Fruit fly (Drosophila melanogaster): ENCODE results near the gene RpL9.

RpL9 gene

DNA sequence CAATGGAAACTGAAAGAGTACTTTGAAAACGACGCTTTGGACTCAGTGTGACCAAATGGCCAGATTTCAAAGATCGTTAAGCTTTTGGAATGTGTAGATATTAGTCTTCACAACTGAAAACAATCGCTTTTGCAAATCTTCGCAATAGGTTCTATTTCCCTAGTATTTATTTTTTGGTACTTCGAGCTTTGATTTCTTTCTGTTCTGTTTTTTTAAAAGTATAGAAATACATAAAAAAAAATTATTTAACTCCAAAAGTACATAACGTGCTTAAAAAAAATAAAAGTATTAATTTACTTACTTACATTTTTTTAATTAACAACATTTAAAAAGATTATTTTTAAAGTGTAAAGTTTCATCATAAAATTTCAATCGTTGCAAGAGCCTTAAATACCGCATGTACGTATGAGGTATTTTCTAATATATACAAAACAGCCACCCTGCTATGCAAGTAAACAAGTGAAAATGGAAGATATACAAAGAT is 16.6 kb downstream of the RpL9 start, which contains the start of the genes piwi and CG12253:
piwi (minus strand) TSS at position 51 of the 484 bp plus-strand sequence.
CG12253 (plus strand) TSS at position 437 of the 484 bp plus-strand sequence.
- no peak for TF ChIP-seq noc (tag; optimal IDR thresholded peaks at IDR 0.05)

DNA sequence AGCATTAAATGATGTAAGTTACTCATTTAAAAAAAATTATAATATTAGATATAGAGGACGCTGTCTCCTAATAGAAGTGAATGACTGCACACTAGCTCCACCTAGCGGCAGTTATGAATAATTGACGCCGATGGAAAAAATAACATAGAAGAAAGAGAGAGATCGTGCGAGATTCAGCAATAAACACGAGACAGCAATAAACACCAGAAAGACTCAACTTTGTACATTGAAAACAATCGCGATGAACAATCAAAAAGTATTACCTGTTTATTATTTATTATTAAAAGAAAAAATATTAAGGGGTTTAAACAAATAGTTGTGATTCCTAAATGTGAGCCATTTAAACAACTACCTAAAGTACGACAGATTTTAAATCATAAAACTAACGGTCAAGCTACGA is 17.9 kb downstream of the RpL9 start:
- no peak for TF ChIP-seq noc (tag; optimal IDR thresholded peaks at IDR 0.05)

DNA sequence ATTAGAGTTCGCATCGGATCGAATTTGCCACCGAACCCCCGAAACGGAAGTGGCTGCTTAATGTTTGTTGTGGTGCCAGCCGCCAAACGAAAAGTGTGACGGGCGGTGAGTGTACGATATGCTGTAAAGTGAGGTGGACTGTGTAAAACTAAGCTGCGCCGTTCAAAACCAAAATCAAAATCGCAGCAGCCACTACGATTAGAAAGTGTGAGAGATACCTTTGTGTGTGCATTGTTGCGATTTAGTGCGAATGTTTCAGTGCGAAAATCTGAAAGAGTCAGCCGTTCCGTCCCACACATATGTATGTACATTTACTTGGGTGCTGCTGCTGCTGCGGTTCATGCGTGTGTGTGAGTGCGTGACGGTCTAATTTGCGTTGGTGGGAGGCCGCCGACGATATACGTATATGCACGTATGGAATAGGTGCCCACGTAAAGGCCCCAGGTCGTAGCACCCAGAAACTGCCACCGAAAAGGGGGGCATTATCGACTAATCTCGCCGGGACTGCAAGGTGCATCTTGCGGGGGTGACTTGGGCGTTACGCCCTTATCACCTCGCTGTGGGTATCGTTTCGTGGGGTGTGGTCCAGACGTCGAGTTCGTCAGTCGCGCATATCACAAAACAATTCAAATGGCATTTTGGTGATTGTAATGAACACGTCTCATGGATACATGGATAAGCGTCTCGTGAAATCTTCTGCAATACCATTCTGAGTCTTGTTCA is 27.0 kb downstream of the RpL9 start:
- TF ChIP-seq noc (tag; optimal IDR thresholded peaks at IDR 0.05): no peak

DNA sequence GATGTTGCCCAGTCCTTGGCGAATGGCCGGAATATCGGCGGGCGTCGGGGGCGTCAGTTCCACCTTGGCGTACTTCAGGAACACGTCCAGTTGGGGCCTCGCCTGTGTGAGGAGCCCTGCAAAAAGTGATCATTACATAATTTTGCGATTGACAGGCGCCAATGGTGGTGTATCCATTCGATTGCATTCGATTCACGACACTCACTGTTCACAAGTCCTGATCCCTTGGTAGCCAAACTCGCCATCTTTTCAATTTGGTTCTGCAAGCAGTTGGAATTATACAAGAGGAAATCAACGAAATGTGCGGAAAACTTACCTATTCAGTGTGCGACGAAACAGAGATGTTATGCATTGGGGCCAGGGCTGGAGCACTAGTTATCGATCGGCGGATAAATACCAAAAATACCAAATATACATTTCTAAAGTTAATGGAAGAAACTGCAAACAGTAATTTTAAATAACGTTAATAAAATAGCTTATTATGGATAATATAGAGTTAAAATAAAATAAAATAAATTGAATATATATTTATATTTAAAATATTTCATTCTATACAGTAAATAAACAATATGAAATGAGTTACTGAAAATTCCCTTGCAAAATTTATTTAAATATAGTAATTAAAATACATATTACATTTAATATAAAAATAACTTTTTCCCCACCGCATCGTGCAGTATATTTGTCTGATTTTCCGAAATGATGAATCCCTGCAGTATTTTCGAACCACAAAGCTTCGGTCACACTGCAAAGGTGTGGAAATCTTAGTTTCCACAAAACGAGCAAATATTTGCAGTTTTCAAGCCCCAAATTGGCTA is 27.7 kb downstream of the RpL9 start, which contains the start of the genes ATPsynG and SCAR:
ATPsynG (minus strand) TSS at position 354 of the 818 bp plus-strand sequence.
SCAR (plus strand) TSS at position 727 of the 818 bp plus-strand sequence.
- TF ChIP-seq noc (tag; optimal IDR thresholded peaks at IDR 0.05): no peak

DNA sequence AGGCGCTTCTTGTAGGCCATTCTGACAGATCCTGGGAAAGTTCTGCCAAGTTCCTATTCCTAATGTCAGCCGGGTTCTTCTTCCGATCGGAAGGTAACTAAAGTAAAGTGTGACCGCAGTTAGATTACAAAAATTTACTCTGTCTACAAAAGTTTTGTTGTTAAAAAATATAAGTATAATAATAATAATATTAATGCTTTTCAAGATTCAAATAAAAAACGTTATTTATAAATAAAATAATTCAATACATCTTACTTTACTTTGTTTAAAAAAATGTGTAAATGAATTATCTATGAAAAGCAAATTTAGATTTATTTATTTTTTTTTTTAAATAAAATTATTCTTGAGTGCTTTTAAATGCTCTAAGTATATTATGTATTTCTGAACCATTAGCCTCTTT is 28.8 kb downstream of the RpL9 start, which contains the start of gene abo:
abo (minus strand) TSS at position 101 of the 400 bp plus-strand sequence.
- no peak for TF ChIP-seq noc (tag; optimal IDR thresholded peaks at IDR 0.05)

DNA sequence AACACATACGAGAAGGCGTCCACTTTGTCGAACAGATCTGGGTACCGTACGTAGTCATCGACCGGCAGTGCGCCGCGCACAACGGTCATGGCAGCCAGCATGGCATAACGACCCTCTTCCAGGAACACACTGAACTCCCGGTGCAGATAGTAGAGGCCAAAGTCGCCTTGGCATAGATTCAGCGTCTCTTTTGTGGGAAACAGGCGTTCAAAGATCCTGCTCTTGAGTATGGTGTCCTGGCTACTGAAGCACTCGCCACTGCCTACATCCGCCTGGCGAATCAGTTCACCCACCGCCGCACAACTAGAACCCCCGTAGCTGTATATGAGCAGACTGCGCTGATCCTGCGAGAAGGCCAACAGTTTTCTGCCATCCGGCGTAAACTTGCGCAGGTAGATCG is 29.4 kb downstream of the RpL9 start:
- TF ChIP-seq noc (tag; optimal IDR thresholded peaks at IDR 0.05): no peak

DNA sequence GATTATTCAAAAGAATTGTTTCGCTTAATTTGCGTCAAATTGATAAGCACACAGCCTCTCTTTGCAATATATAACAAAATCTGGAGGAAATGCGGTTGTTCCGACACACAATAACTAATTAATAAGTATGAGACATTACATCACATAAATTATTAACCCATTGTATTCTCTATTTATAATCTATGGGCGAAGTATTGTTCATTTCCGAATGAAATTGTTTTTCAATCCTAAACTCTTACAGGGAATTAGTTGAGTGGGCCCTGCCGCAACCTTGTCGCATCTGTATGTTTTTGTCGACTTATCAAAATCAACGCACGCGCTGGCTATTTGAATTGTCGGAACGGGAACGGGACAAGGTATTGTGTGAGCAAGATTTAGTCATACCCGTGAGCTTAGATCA is 31.8 kb downstream of the RpL9 start, which contains the start of gene CG16743:
CG16743 (plus strand) TSS at position 57 of the 400 bp plus-strand sequence.
- peak; percentile 79 for TF ChIP-seq noc (tag; optimal IDR thresholded peaks at IDR 0.05)

DNA sequence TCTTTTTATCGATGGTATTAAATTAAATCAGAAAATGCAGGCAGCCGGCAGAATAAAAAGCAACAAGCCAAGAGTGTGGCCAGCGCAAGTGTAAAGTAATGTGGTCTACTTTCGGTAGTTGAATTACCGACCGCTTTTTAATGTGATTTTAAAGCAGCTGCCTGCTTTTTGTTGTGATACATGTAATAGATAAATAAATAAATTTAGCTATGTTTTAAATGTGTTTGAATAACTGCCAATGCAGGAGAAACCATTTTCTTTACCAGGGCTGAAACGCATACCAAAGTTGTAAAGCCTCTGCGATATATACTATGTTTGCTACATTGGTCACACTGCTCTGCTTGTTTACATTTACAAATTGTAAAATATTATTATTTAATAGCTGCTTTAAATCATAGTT is 33.9 kb downstream of the RpL9 start, which contains the start of the genes Tmem214 and YL-1:
Tmem214 (minus strand) TSS at position 142 of the 400 bp plus-strand sequence.
YL-1 (plus strand) TSS at position 310 of the 400 bp plus-strand sequence.
- peak; percentile 72 for TF ChIP-seq noc (tag; optimal IDR thresholded peaks at IDR 0.05)

DNA sequence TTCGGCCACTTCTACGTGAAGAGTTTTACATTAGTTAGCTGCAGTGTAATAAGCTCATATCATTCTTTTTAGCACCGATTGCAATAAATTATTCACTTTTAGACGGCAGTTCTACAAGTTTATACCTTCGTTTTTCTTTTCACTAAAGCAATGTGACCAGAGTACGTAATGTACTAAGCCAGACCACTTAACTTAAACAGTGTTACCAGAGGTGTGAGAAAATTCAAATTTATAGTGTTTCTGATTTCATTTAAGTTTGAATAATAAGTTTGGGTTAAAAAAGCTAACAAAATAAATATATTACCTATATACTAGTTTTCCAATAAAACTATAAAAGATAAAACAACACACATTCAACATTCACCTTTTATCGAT is 36.0 kb downstream of the RpL9 start:
- no peak for TF ChIP-seq noc (tag; optimal IDR thresholded peaks at IDR 0.05)

DNA sequence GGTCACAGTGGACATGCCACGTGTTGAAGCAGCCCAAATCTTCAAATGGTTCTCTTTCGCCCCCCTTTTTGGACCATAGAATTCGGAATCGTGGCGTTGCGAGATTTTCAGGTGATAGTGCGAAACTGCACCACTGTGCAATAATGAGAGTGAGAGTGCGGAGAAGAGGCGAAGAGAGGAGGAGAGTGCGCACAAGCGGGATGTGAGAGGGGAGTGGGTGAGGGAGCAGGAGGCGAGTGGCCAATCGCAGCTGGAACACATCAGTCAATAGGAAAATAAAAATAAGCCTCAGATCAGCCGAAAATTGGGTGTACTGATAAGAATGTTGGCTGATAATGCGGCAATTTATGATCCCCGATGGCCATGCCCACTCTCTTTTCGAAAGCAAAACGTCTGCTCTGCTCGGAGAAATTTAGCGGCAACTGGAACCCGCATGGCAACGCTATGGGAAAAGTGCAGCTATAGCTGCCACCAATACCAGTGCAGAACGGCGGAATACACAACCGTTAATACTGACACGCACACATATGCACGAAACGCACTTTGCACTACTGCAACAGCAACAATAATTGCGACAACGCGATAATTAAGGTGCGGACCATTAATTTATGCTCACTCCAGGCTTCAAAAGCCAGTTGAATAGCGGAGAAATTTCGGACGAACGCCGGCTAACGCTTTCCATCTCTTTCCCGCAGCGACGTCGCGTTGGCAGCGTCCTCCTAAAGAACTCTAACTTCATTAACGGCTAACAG is 36.6 kb downstream of the RpL9 start:
- peak; percentile 74 for TF ChIP-seq noc (tag; optimal IDR thresholded peaks at IDR 0.05)

DNA sequence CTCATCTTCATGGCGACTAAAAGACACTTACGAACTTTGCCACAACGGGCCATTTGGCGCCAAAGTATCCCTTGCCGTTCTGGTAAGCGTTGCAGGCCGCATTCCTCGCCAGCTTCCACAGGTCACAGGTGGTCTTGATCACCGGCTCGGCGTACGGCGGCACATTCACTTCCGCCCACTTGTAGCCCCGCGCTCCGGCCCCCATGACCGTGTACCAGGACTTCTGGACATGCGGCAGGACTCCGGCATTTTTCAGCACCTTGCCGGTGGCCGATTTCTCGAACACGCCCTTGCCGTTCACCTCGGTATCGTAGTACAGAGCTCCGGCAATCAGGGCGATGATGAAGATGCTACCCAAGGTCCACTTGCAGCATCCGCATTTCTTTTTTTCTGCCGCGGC is 38.0 kb downstream of the RpL9 start:
- TF ChIP-seq noc (tag; optimal IDR thresholded peaks at IDR 0.05): no peak

DNA sequence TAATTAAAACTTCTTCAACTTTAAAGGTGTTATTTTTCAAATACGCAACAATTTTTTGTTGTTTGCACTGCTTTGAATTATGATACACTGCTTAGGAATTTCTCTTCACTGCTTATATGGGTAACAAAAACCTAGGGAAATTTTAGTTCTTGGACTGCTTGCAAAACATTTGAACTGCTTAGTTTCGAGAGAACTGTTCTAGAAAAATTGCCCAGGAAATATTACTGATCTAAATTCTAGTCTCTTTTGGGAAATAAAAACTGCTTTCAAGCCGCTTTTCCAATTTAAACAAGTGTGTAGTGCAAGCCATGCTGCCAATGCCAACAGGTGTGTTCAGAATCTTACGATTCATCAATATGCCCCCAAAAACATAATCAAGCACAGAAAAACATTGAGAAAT is 39.5 kb downstream of the RpL9 start:
- no peak for TF ChIP-seq noc (tag; optimal IDR thresholded peaks at IDR 0.05)

DNA sequence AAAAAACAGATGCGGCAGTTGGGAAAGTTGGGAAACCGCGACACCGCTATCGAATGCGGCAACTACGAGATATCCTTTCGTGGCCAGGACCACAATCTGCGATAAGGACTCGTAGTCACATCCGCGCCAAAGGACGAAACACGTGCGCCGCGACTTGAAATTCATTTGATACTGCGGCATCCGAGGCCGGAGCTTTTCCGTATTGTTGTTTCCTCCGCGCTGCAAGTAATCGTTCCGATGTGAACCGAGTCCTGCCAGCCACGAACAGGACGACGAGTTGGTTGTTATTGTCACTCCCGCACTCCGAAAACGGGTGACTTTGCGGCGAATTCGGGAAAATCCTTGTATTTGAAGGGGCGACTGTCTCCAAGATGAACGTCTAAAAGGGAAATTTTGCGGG is 40.0 kb downstream of the RpL9 start, which contains the start of gene dpr2:
dpr2 (minus strand) TSS at position 175 of the 400 bp plus-strand sequence.
- no peak for TF ChIP-seq noc (tag; optimal IDR thresholded peaks at IDR 0.05)
